Worm (Caenorhabditis elegans) whole organism, L1 larva: ENCODE results near the gene nmgp-1.
A peak's percentile ranks its signal among the peaks of the same experiment; 100 is the strongest.

ENCODE experiments used
- C04F5.9 ChIP-seq: sonication (generic microtip); optimal IDR thresholded peaks from 2 replicates; lab custom pipeline; 2016; ENCODE audit warnings: missing genetic modification characterization, missing compliant biosample characterization
- C34B4.2 ChIP-seq: sonication (generic microtip); optimal IDR thresholded peaks from 2 replicates; lab custom pipeline; 2017; ENCODE audit warnings: mild to moderate bottlenecking, missing genetic modification characterization, missing compliant biosample characterization
- alr-1 ChIP-seq: fragments of 200-800 bp; sonication (Bioruptor generic); optimal IDR thresholded peaks from 2 replicates; lab custom pipeline; 2018; ENCODE audit warnings: borderline replicate concordance, mild to moderate bottlenecking, missing genetic modification characterization, missing compliant biosample characterization
- aly-2 ChIP-seq: fragments of 150-350 bp; optimal IDR thresholded peaks from 2 replicates; lab custom pipeline; 2014; ENCODE audit warnings: missing biosample characterization, missing genetic modification characterization
- ama-1 ChIP-seq: fragments of 150-350 bp; optimal IDR thresholded peaks from 2 replicates; lab custom pipeline; 2014
- ceh-63 ChIP-seq: fragments of 200-800 bp; sonication (Bioruptor generic); optimal IDR thresholded peaks from 2 replicates; lab custom pipeline; 2018; ENCODE audit warnings: mild to moderate bottlenecking, missing genetic modification characterization, missing compliant biosample characterization
- ceh-8 ChIP-seq: fragments of 200-800 bp; sonication (Bioruptor generic); optimal IDR thresholded peaks from 2 replicates; lab custom pipeline; 2018; ENCODE audit warnings: mild to moderate bottlenecking, missing genetic modification characterization, moderate library complexity, missing compliant biosample characterization
- ceh-88 ChIP-seq: fragments of 200-800 bp; sonication (Bioruptor generic); IDR thresholded peaks from 2 replicates; pipeline ENCODE4 v1.3.6; 2022; ENCODE audit warnings: missing genetic modification characterization, missing compliant biosample characterization
- ceh-90 ChIP-seq: sonication (generic microtip); optimal IDR thresholded peaks from 2 replicates; lab custom pipeline; 2016; ENCODE audit warnings: missing genetic modification characterization, missing compliant biosample characterization
- dpl-1 ChIP-seq, 3 experiments: fragments of 150-350 bp in 2 of 3; sonication (generic microtip) in 1 of 3; optimal IDR thresholded peaks; 2 replicates each; lab custom pipeline; 2014 to 2017; ENCODE audit warnings: missing biosample characterization in 3 of 3, missing genetic modification characterization in 3 of 3, missing genetic modification reagents in 3 of 3
- dsc-1 ChIP-seq: sonication (generic microtip); optimal IDR thresholded peaks from 2 replicates; lab custom pipeline; 2016; ENCODE audit warnings: mild to moderate bottlenecking, missing genetic modification characterization, missing compliant biosample characterization
- efl-1 ChIP-seq, 4 experiments: fragments of 150-350 bp; optimal IDR thresholded peaks in 3 of 4; peaks in 1 of 4; 1 replicate in 1 of 4; 2 replicates in 3 of 4; lab custom pipeline; 2014; ENCODE audit warnings: missing biosample characterization in 2 of 4, missing genetic modification characterization in 2 of 4, missing genetic modification reagents in 2 of 4
- egl-13 ChIP-seq: sonication (generic microtip); optimal IDR thresholded peaks from 2 replicates; lab custom pipeline; 2016; ENCODE audit warnings: missing genotype, missing genetic modification reagents, missing genetic modification characterization, missing compliant biosample characterization
- elt-3 ChIP-seq, 6 experiments: fragments of 150-350 bp in 1 of 6; sonication (generic microtip); optimal IDR thresholded peaks; 2 replicates each; lab custom pipeline; 2017 to 2018; ENCODE audit warnings: missing biosample characterization in 6 of 6, missing genetic modification characterization in 6 of 6, inconsistent platforms in 1 of 6
- fkh-4 ChIP-seq: sonication (generic microtip); optimal IDR thresholded peaks from 2 replicates; lab custom pipeline; 2016; ENCODE audit warnings: missing compliant biosample characterization, missing genetic modification characterization, borderline replicate concordance
- fkh-8 ChIP-seq: sonication (generic microtip); optimal IDR thresholded peaks from 2 replicates; lab custom pipeline; 2016; ENCODE audit warnings: mild to moderate bottlenecking, missing genetic modification characterization, missing compliant biosample characterization
- fos-1 ChIP-seq: fragments of 150-350 bp; optimal IDR thresholded peaks from 2 replicates; lab custom pipeline; 2014; ENCODE audit warnings: missing biosample characterization, missing genetic modification characterization
- grh-1 ChIP-seq: fragments of 200-800 bp; sonication (Bioruptor generic); IDR thresholded peaks from 2 replicates; pipeline ENCODE4 v1.3.6; 2022; ENCODE audit warnings: missing genetic modification reagents, missing genetic modification characterization, missing compliant biosample characterization
- hpl-2 ChIP-seq: fragments of 150-350 bp; optimal IDR thresholded peaks from 2 replicates; lab custom pipeline; 2014; ENCODE audit warnings: missing biosample characterization, missing genetic modification reagents, missing genetic modification characterization
- irx-1 ChIP-seq: sonication (generic microtip); optimal IDR thresholded peaks from 2 replicates; lab custom pipeline; 2016; ENCODE audit warnings: missing genetic modification characterization, missing compliant biosample characterization
- jun-1 ChIP-seq: fragments of 150-350 bp; optimal IDR thresholded peaks from 2 replicates; lab custom pipeline; 2014; ENCODE audit warnings: missing biosample characterization, missing genetic modification reagents, missing genetic modification characterization
- lin-15B ChIP-seq: fragments of 150-350 bp; sonication (generic microtip); optimal IDR thresholded peaks from 3 replicates; lab custom pipeline; 2014; ENCODE audit warnings: missing biosample characterization, missing genetic modification characterization
- lin-35 ChIP-seq, 2 experiments: fragments of 150-350 bp; optimal IDR thresholded peaks; 2 replicates each; lab custom pipeline; 2014; ENCODE audit warnings: missing biosample characterization in 2 of 2, missing genetic modification characterization in 2 of 2, missing genetic modification reagents in 2 of 2
- lin-39 ChIP-seq: fragments of 150-350 bp; optimal IDR thresholded peaks from 2 replicates; lab custom pipeline; 2014; ENCODE audit warnings: missing biosample characterization, missing genetic modification reagents, missing genetic modification characterization
- lir-3 ChIP-seq: sonication (generic microtip); optimal IDR thresholded peaks from 2 replicates; lab custom pipeline; 2016; ENCODE audit warnings: mild to moderate bottlenecking, missing genetic modification characterization, moderate library complexity, missing compliant biosample characterization; ENCODE audit not compliant: poor library complexity
- lsy-2 ChIP-seq, 2 experiments: fragments of 150-350 bp; optimal IDR thresholded peaks; 2 replicates each; lab custom pipeline; 2014; ENCODE audit warnings: missing biosample characterization in 2 of 2, missing genetic modification characterization in 2 of 2
- mef-2 ChIP-seq: fragments of 150-350 bp; optimal IDR thresholded peaks from 2 replicates; lab custom pipeline; 2014; ENCODE audit warnings: missing biosample characterization, missing genetic modification characterization
- nhr-11 ChIP-seq: fragments of 150-350 bp; optimal IDR thresholded peaks from 2 replicates; lab custom pipeline; 2014; ENCODE audit warnings: missing biosample characterization, missing genetic modification characterization
- nhr-12 ChIP-seq: sonication (generic microtip); optimal IDR thresholded peaks from 2 replicates; lab custom pipeline; 2017; ENCODE audit warnings: missing biosample characterization, missing genetic modification characterization
- nhr-19 ChIP-seq: fragments of 200-800 bp; sonication (Bioruptor generic); conservative IDR thresholded peaks from 2 replicates; pipeline ENCODE4 v1.3.6; 2022; ENCODE audit warnings: missing genetic modification characterization, missing compliant biosample characterization
- nhr-28 ChIP-seq: fragments of 150-350 bp; optimal IDR thresholded peaks from 2 replicates; lab custom pipeline; 2014; ENCODE audit warnings: missing biosample characterization, missing genetic modification characterization
- nhr-47 ChIP-seq: sonication (generic microtip); optimal IDR thresholded peaks from 2 replicates; lab custom pipeline; 2016; ENCODE audit warnings: mild to moderate bottlenecking, missing genetic modification characterization, moderate library complexity, missing compliant biosample characterization
- nhr-76 ChIP-seq: sonication (generic microtip); optimal IDR thresholded peaks from 2 replicates; lab custom pipeline; 2017; ENCODE audit warnings: missing biosample characterization, missing genetic modification characterization
- nhr-77 ChIP-seq: fragments of 150-350 bp; optimal IDR thresholded peaks from 2 replicates; lab custom pipeline; 2014; ENCODE audit warnings: missing biosample characterization, missing genetic modification characterization
- nhr-84 ChIP-seq: sonication (generic microtip); optimal IDR thresholded peaks from 2 replicates; lab custom pipeline; 2017; ENCODE audit warnings: missing biosample characterization, missing genetic modification characterization
- nhr-85 ChIP-seq: sonication (generic microtip); peaks from one replicate; lab custom pipeline; 2016; ENCODE audit warnings: missing genetic modification characterization, inconsistent platforms, missing compliant biosample characterization
- pag-3 ChIP-seq: sonication (generic microtip); optimal IDR thresholded peaks from 2 replicates; lab custom pipeline; 2017; ENCODE audit warnings: missing genetic modification characterization, mild to moderate bottlenecking, missing compliant biosample characterization, antibody characterized with exemption, borderline replicate concordance; ENCODE audit not compliant: insufficient read depth
- pqm-1 ChIP-seq: sonication (generic microtip); optimal IDR thresholded peaks from 3 replicates; lab custom pipeline; 2017; ENCODE audit warnings: missing biosample characterization, missing genetic modification characterization
- skn-1 ChIP-seq: fragments of 150-350 bp; optimal IDR thresholded peaks from 2 replicates; lab custom pipeline; 2014; ENCODE audit warnings: missing biosample characterization, missing genetic modification characterization
- sox-4 ChIP-seq: sonication (generic microtip); optimal IDR thresholded peaks from 2 replicates; lab custom pipeline; 2016; ENCODE audit warnings: missing genetic modification characterization, missing compliant biosample characterization
- sptf-1 ChIP-seq: fragments of 150-350 bp; optimal IDR thresholded peaks from 2 replicates; lab custom pipeline; 2014; ENCODE audit warnings: missing biosample characterization, missing genetic modification characterization
- tbx-2 ChIP-seq: sonication (generic microtip); optimal IDR thresholded peaks from 2 replicates; lab custom pipeline; 2016; ENCODE audit warnings: missing genetic modification characterization, missing compliant biosample characterization
- unc-30 ChIP-seq: sonication (generic microtip); optimal IDR thresholded peaks from 2 replicates; lab custom pipeline; 2017; ENCODE audit warnings: missing biosample characterization, missing genetic modification characterization
- unc-86 ChIP-seq: sonication (generic microtip); optimal IDR thresholded peaks from 2 replicates; lab custom pipeline; 2016; ENCODE audit warnings: missing genetic modification characterization, missing compliant biosample characterization
- unc-98 ChIP-seq: fragments of 200-800 bp; sonication (Bioruptor generic); IDR thresholded peaks from 2 replicates; pipeline ENCODE4 v1.3.6; 2022; ENCODE audit warnings: missing genetic modification characterization, missing compliant biosample characterization
- vab-15 ChIP-seq: sonication (generic microtip); optimal IDR thresholded peaks from 2 replicates; lab custom pipeline; 2017; ENCODE audit warnings: missing genotype, mild to moderate bottlenecking, missing genetic modification characterization, missing compliant biosample characterization
- ztf-4 ChIP-seq: fragments of 150-350 bp; optimal IDR thresholded peaks from 2 replicates; lab custom pipeline; 2014; ENCODE audit warnings: missing biosample characterization, missing genetic modification characterization

Gene nmgp-1

DNA sequence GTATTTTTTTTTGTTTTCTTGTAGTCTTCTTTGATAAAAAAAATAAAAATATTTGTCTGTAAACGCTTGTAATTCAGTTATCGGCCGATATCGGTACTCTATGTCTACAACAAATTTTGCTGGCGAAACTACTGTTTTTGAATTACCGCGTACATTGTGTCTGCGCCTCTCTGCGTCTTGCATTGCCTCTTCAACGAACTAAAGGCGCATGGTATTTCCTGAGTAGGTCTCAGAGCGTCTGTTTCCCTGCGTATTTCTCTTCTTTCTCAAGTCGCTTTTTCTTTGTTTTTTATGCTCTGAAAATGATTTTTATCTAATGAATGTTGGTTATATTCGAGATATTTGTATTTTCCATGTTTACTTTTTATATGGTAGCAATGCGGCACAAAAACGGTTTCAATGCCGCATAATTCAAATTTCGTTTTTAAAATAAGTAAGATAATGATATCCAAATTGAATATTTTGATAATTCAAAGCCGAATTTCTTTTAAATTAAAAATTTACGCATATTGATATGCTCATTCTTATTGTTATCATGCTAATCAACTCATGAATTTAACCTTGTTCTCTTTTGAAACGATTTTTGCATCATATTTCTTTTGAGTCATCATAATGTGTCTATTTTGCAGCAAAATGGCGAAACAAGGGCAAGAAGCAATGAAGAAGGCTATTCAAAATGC is 9.7 kb upstream of the nmgp-1 start, which contains the start of gene phb-2 (continued):
- no peak for TF ChIP-seq lin-39
- TF ChIP-seq dsc-1 (tag; lab: Kevin White, UChicago): peak; percentile 44
- no peak for TF ChIP-seq nhr-28 (tag; lab: Kevin White, UChicago)
- TF ChIP-seq nhr-19 (GFP tag; lab: Robert Waterston, UW): peak; percentile 79
- TF ChIP-seq skn-1 (tag; lab: Kevin White, UChicago): peak; percentile 87
- TF ChIP-seq sox-4 (tag; lab: Kevin White, UChicago): peak; percentile 3
- peak; percentile 17 for TF ChIP-seq C04F5.9 (tag; lab: Kevin White, UChicago)
- peak; percentile 59 for TF ChIP-seq grh-1 (GFP tag; lab: Robert Waterston, UW)
- TF ChIP-seq nhr-77 (tag; lab: Kevin White, UChicago): peak; percentile 43
- peak; percentile 16 for TF ChIP-seq vab-15
- no peak for TF ChIP-seq unc-30 (tag; lab: Kevin White, UChicago)
- TF ChIP-seq nhr-84: no peak
- TF ChIP-seq jun-1: peak; percentile 68
- peak; percentile 72 for TF ChIP-seq lin-15B (tag; lab: Kevin White, UChicago)
- TF ChIP-seq ztf-4 (tag; lab: Kevin White, UChicago): peak; percentile 44
- TF ChIP-seq ceh-90 (tag; lab: Kevin White, UChicago): no peak
- no peak for TF ChIP-seq nhr-76 (tag; lab: Kevin White, UChicago)
- no peak for TF ChIP-seq nhr-12
- no peak for TF ChIP-seq egl-13 (tag; lab: Kevin White, UChicago)
- no peak for TF ChIP-seq unc-98 (GFP tag; lab: Robert Waterston, UW)
- TF ChIP-seq elt-3 (tag; optimal IDR thresholded peaks at IDR 0.05; lab: Kevin White, UChicago): peak in 2 of 6 experiments; percentile 59 to 73
- peak; percentile 64 for TF ChIP-seq fkh-8 (tag; lab: Kevin White, UChicago)
- TF ChIP-seq ama-1 (lab: Kevin White, UChicago): peak; percentile 6
- TF ChIP-seq C34B4.2 (tag; lab: Kevin White, UChicago): no peak
- peak; percentile 63 for TF ChIP-seq unc-86 (tag; lab: Kevin White, UChicago)
- TF ChIP-seq hpl-2 (GFP tag; lab: Kevin White, UChicago): peak; percentile 7
- TF ChIP-seq alr-1 (tag; lab: Kevin White, UChicago): no peak
- no peak for TF ChIP-seq ceh-63 (GFP tag; lab: Kevin White, UChicago)
- TF ChIP-seq fos-1 (tag; lab: Kevin White, UChicago): peak; percentile 63
- TF ChIP-seq lsy-2 (tag; optimal IDR thresholded peaks at IDR 0.05; lab: Kevin White, UChicago): peak; percentile 86 to 94
- no peak for TF ChIP-seq sptf-1 (tag; lab: Kevin White, UChicago)
- 0 out of 2 replicates have a peak, but pooled peaks have one; percentile 46 for TF ChIP-seq ceh-88 (GFP tag; lab: Robert Waterston, UW)
- TF ChIP-seq lir-3 (tag; lab: Kevin White, UChicago): peak; percentile 67
- no peak for TF ChIP-seq fkh-4 (tag; lab: Kevin White, UChicago)
- peak; percentile 97 to 98 (median 97) for TF ChIP-seq dpl-1 (GFP tag; optimal IDR thresholded peaks at IDR 0.05; lab: Kevin White, UChicago)
- TF ChIP-seq nhr-11 (tag; lab: Kevin White, UChicago): peak; percentile 46

- TF ChIP-seq efl-1 (optimal IDR thresholded peaks at IDR 0.05; lab: Kevin White, UChicago) (no peak), efl-1 (GFP tag; optimal IDR thresholded peaks at IDR 0.05 in 1 of 2; lab: Kevin White, UChicago) (peak in 1 of 2 experiments; percentile 87), irx-1 (tag; lab: Kevin White, UChicago) (no peak), nhr-85 (tag; lab: Kevin White, UChicago) (peak; percentile 23)
These were observed 8.0 kb upstream of the nmgp-1 start for ce11 chrII:6252707-6253106.

DNA sequence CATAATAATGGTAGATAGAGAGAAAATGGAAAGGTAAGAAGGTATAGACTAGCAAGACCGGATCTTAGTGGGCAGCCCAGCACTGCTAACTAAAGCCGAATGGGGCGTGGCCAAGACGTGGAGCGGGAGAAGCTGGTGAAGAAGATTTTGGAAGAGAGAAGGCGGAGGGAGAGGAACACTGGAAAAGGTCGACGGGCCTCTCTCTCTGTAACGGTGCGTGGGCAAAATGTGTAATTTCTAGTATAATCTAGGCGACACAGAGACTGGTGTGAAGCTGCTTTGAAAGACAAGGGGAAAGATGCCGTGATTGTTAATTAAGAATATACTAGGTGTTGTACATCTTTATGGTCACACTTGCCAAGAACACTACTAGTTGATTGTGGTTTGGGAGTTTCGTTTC is 4.6 kb upstream of the nmgp-1 start, which contains the start of gene F13H8.5:
Gene F13H8.5 (minus strand): TSS at position 101 of the 400 bp plus-strand sequence.
- TF ChIP-seq tbx-2 (no peak), fos-1 (tag; lab: Kevin White, UChicago) (no peak), irx-1 (tag; lab: Kevin White, UChicago) (no peak), C34B4.2 (tag; lab: Kevin White, UChicago) (no peak), sptf-1 (tag; lab: Kevin White, UChicago) (no peak), aly-2 (tag; lab: Kevin White, UChicago) (no peak), ceh-88 (GFP tag; lab: Robert Waterston, UW) (no peak), pqm-1 (tag; lab: Kevin White, UChicago) (no peak), nhr-85 (tag; lab: Kevin White, UChicago) (no peak), ceh-8 (GFP tag; lab: Kevin White, UChicago) (no peak), ceh-90 (tag; lab: Kevin White, UChicago) (no peak), nhr-11 (tag; lab: Kevin White, UChicago) (no peak), lin-35 (GFP tag; optimal IDR thresholded peaks at IDR 0.05; lab: Kevin White, UChicago) (no peak), efl-1 (optimal IDR thresholded peaks at IDR 0.05; lab: Kevin White, UChicago) (no peak), efl-1 (GFP tag; optimal IDR thresholded peaks at IDR 0.05 in 1 of 2; lab: Kevin White, UChicago) (no peak), mef-2 (no peak), nhr-47 (tag; lab: Kevin White, UChicago) (no peak), pag-3 (tag; lab: Kevin White, UChicago) (no peak), alr-1 (tag; lab: Kevin White, UChicago) (no peak)
